Fruit fly (Drosophila melanogaster) whole organism, embryonic: ENCODE results near the gene Ripalpha.

Experiments used
- Atf-2 ChIP-seq: fragments of 200-800 bp; sonication (Bioruptor generic); optimal IDR thresholded peaks from 2 replicates; lab custom pipeline; 2016; ENCODE audit warnings: missing biosample characterization, missing genetic modification characterization
- B-H1 ChIP-seq: fragments of 200-800 bp; sonication (Bioruptor generic); IDR thresholded peaks from 3 replicates; pipeline ENCODE4 v1.3.6; 2022; ENCODE audit warnings: missing biosample characterization, missing genetic modification characterization
- Bgb ChIP-seq: fragments of 200-800 bp; sonication (Bioruptor generic); IDR thresholded peaks from 2 replicates; pipeline ENCODE4 v1.3.6; 2022; ENCODE audit warnings: missing biosample characterization, missing genetic modification characterization; ENCODE audit not compliant: partially characterized antibody
- CG10147 ChIP-seq: fragments of 200-800 bp; sonication (Bioruptor generic); optimal IDR thresholded peaks from 2 replicates; lab custom pipeline; 2019; ENCODE audit warnings: missing biosample characterization, mild to moderate bottlenecking, missing genetic modification characterization, moderate library complexity
- CG10209 ChIP-seq: fragments of 200-800 bp; sonication (Bioruptor generic); optimal IDR thresholded peaks from 3 replicates; lab custom pipeline; 2017; ENCODE audit warnings: missing biosample characterization, mild to moderate bottlenecking, missing genetic modification characterization, missing genetic modification reagents
- CG11695 ChIP-seq: fragments of 200-800 bp; sonication (Bioruptor generic); IDR thresholded peaks from 3 replicates; pipeline ENCODE4 v1.3.6; 2022; ENCODE audit warnings: missing biosample characterization, missing genetic modification characterization
- CG12219 ChIP-seq: fragments of 200-800 bp; sonication (Bioruptor generic); optimal IDR thresholded peaks from 3 replicates; lab custom pipeline; 2018; ENCODE audit warnings: missing biosample characterization, mild to moderate bottlenecking, missing genetic modification characterization
- CG12236 ChIP-seq: fragments of 200-800 bp; sonication (Bioruptor generic); optimal IDR thresholded peaks from 2 replicates; lab custom pipeline; 2016; ENCODE audit warnings: missing biosample characterization, missing genetic modification characterization
- CG12391 ChIP-seq: fragments of 200-800 bp; sonication (Bioruptor generic); optimal IDR thresholded peaks from 3 replicates; lab custom pipeline; 2018; ENCODE audit warnings: missing biosample characterization, mild to moderate bottlenecking, missing genetic modification characterization, moderate library complexity
- CG13424 ChIP-seq: fragments of 200-800 bp; sonication (Bioruptor generic); optimal IDR thresholded peaks from 2 replicates; lab custom pipeline; 2019; ENCODE audit warnings: missing biosample characterization, mild to moderate bottlenecking, missing genetic modification characterization, moderate library complexity
- CG13624 ChIP-seq: fragments of 200-800 bp; sonication (Bioruptor generic); optimal IDR thresholded peaks from 2 replicates; lab custom pipeline; 2016; ENCODE audit warnings: missing biosample characterization, missing genetic modification characterization
- CG14667 ChIP-seq: fragments of 200-800 bp; sonication (Bioruptor generic); IDR thresholded peaks from 2 replicates; pipeline ENCODE4 v1.3.6; 2022; ENCODE audit warnings: missing biosample characterization, missing genetic modification characterization
- CG15011 ChIP-seq: fragments of 200-800 bp; sonication (Bioruptor generic); optimal IDR thresholded peaks from 3 replicates; lab custom pipeline; 2018; ENCODE audit warnings: missing biosample characterization, mild to moderate bottlenecking, missing genetic modification characterization
- CG2116 ChIP-seq: fragments of 200-800 bp; sonication (Bioruptor generic); optimal IDR thresholded peaks from 3 replicates; lab custom pipeline; 2018; ENCODE audit warnings: missing biosample characterization, mild to moderate bottlenecking, missing genetic modification characterization
- CG2202 ChIP-seq: fragments of 200-800 bp; sonication (Bioruptor generic); optimal IDR thresholded peaks from 2 replicates; lab custom pipeline; 2018; ENCODE audit warnings: missing biosample characterization, mild to moderate bottlenecking, missing genetic modification characterization
- CG31224 ChIP-seq: fragments of 200-800 bp; sonication (Bioruptor generic); IDR thresholded peaks from 2 replicates; pipeline ENCODE4 v1.3.6; 2022; ENCODE audit warnings: missing biosample characterization, missing genetic modification characterization
- CG31441 ChIP-seq: fragments of 200-800 bp; sonication (Bioruptor generic); IDR thresholded peaks from 2 replicates; pipeline ENCODE4 v1.3.6; 2022; ENCODE audit warnings: missing biosample characterization, missing genetic modification characterization
- CG3281 ChIP-seq: fragments of 200-800 bp; sonication (Bioruptor generic); optimal IDR thresholded peaks from 3 replicates; lab custom pipeline; 2017; ENCODE audit warnings: missing biosample characterization, mild to moderate bottlenecking, missing genetic modification characterization
- CG42726 ChIP-seq: fragments of 200-800 bp; sonication (Bioruptor generic); IDR thresholded peaks from 2 replicates; pipeline ENCODE4 v1.3.6; 2022; ENCODE audit warnings: missing biosample characterization, missing genetic modification characterization; ENCODE audit not compliant: partially characterized antibody
- CG4360 ChIP-seq: fragments of 200-800 bp; sonication (Bioruptor generic); IDR thresholded peaks from 2 replicates; pipeline ENCODE4 v1.3.6; 2022; ENCODE audit warnings: missing biosample characterization, missing genetic modification characterization
- CG4730 ChIP-seq: fragments of 200-800 bp; sonication (Bioruptor generic); IDR thresholded peaks from 2 replicates; pipeline ENCODE4 v1.3.6; 2022; ENCODE audit warnings: missing biosample characterization, missing genetic modification characterization
- CG8281 ChIP-seq: fragments of 200-800 bp; sonication (Bioruptor generic); optimal IDR thresholded peaks from 2 replicates; lab custom pipeline; 2018; ENCODE audit warnings: missing biosample characterization, mild to moderate bottlenecking, missing genetic modification characterization, moderate library complexity
- CG8290 ChIP-seq, 3 experiments: fragments of 200-800 bp; sonication (Bioruptor generic); optimal IDR thresholded peaks; 2 replicates each; lab custom pipeline; 2016 to 2019; ENCODE audit warnings: missing biosample characterization in 3 of 3, missing genetic modification characterization in 3 of 3, mild to moderate bottlenecking in 2 of 3, moderate library complexity in 1 of 3
- Chrac-16 ChIP-seq: fragments of 200-800 bp; sonication (Bioruptor generic); optimal IDR thresholded peaks from 3 replicates; lab custom pipeline; 2016; ENCODE audit warnings: missing biosample characterization, missing genetic modification characterization
- D19A ChIP-seq: fragments of 200-800 bp; optimal IDR thresholded peaks from 3 replicates; lab custom pipeline; 2019; ENCODE audit warnings: missing biosample characterization, mild to moderate bottlenecking, missing genetic modification characterization, moderate library complexity
- HLH54F ChIP-seq: fragments of 200-800 bp; sonication (Bioruptor generic); optimal IDR thresholded peaks from 3 replicates; lab custom pipeline; 2016; ENCODE audit warnings: missing biosample characterization, missing genetic modification characterization
- HLHmδ ChIP-seq: fragments of 200-800 bp; sonication (Bioruptor generic); optimal IDR thresholded peaks from 2 replicates; lab custom pipeline; 2018; ENCODE audit warnings: missing biosample characterization, mild to moderate bottlenecking, missing genetic modification characterization, moderate library complexity
- Hmx ChIP-seq: fragments of 200-800 bp; sonication (Bioruptor generic); optimal IDR thresholded peaks from 2 replicates; lab custom pipeline; 2016; ENCODE audit warnings: missing biosample characterization, missing genetic modification characterization
- Opbp ChIP-seq: fragments of 200-800 bp; sonication (Bioruptor generic); IDR thresholded peaks from 3 replicates; pipeline ENCODE4 v1.3.6; 2022; ENCODE audit warnings: missing biosample characterization, missing genetic modification characterization; ENCODE audit not compliant: partially characterized antibody
- Poxn ChIP-seq: fragments of 200-800 bp; sonication (Bioruptor generic); IDR thresholded peaks from 2 replicates; pipeline ENCODE4 v1.3.6; 2022; ENCODE audit warnings: missing biosample characterization, missing genetic modification characterization
- Ravus ChIP-seq: fragments of 200-800 bp; sonication (Bioruptor generic); IDR thresholded peaks from 2 replicates; pipeline ENCODE4 v1.3.6; 2022; ENCODE audit warnings: missing biosample characterization, missing genetic modification characterization
- Ssrp ChIP-seq: fragments of 200-800 bp; sonication (Bioruptor generic); optimal IDR thresholded peaks from 2 replicates; lab custom pipeline; 2018; ENCODE audit warnings: missing biosample characterization, mild to moderate bottlenecking, missing genetic modification characterization, moderate library complexity
- Taf1 ChIP-seq: fragments of 200-800 bp; sonication (Bioruptor generic); IDR thresholded peaks from 2 replicates; pipeline ENCODE4 v1.3.6; 2022; ENCODE audit warnings: missing biosample characterization, missing genetic modification characterization
- Usf ChIP-seq: fragments of 200-800 bp; sonication (Bioruptor generic); optimal IDR thresholded peaks from 2 replicates; lab custom pipeline; 2017; ENCODE audit warnings: missing genotype, missing biosample characterization, missing genetic modification characterization
- bowl ChIP-seq: fragments of 200-800 bp; sonication (Bioruptor generic); IDR thresholded peaks from 2 replicates; pipeline ENCODE4 v1.3.6; 2022; ENCODE audit warnings: missing biosample characterization, missing genetic modification characterization
- cg ChIP-seq: fragments of 200-800 bp; sonication (Bioruptor generic); optimal IDR thresholded peaks from 3 replicates; lab custom pipeline; 2019; ENCODE audit warnings: missing biosample characterization, mild to moderate bottlenecking, missing genetic modification characterization, moderate library complexity
- chif ChIP-seq, 2 experiments: fragments of 200-800 bp; sonication (Bioruptor generic); optimal IDR thresholded peaks; 3 replicates each; lab custom pipeline; 2016; ENCODE audit warnings: missing biosample characterization in 2 of 2, missing genetic modification characterization in 2 of 2
- disco-r ChIP-seq: fragments of 200-800 bp; sonication (Bioruptor generic); optimal IDR thresholded peaks from 2 replicates; lab custom pipeline; 2016; ENCODE audit warnings: missing biosample characterization, missing genetic modification characterization
- esg ChIP-seq: fragments of 200-800 bp; sonication (Bioruptor generic); conservative IDR thresholded peaks from 2 replicates; pipeline ENCODE4 v1.3.6; 2022; ENCODE audit warnings: missing biosample characterization, missing genetic modification characterization
- eve ChIP-seq, 2 experiments: fragments of >200 bp; optimal IDR thresholded peaks; 2 replicates each; lab custom pipeline; 2017; ENCODE audit warnings: missing biosample characterization in 2 of 2, missing genetic modification characterization in 2 of 2
- gcm2 ChIP-seq: fragments of 200-800 bp; sonication (Bioruptor generic); optimal IDR thresholded peaks from 2 replicates; lab custom pipeline; 2016; ENCODE audit warnings: missing biosample characterization, missing genetic modification characterization
- gem ChIP-seq: fragments of 200-800 bp; sonication (Bioruptor generic); optimal IDR thresholded peaks from 2 replicates; lab custom pipeline; 2019; ENCODE audit warnings: missing biosample characterization, mild to moderate bottlenecking, missing genetic modification characterization, moderate library complexity
- salm ChIP-seq: fragments of 200-800 bp; sonication (Bioruptor generic); optimal IDR thresholded peaks from 2 replicates; lab custom pipeline; 2018; ENCODE audit warnings: missing biosample characterization, mild to moderate bottlenecking, missing genetic modification characterization
- scrt ChIP-seq: fragments of 200-800 bp; sonication (Bioruptor generic); optimal IDR thresholded peaks from 2 replicates; lab custom pipeline; 2018; ENCODE audit warnings: missing biosample characterization, mild to moderate bottlenecking, missing genetic modification characterization, moderate library complexity
- sna ChIP-seq: fragments of 200-800 bp; sonication (Bioruptor generic); IDR thresholded peaks from 2 replicates; pipeline ENCODE4 v1.3.6; 2022; ENCODE audit warnings: missing biosample characterization, missing genetic modification characterization; ENCODE audit not compliant: partially characterized antibody
- so ChIP-seq: fragments of 200-800 bp; sonication (Bioruptor generic); IDR thresholded peaks from 3 replicates; pipeline ENCODE4 v1.3.6; 2022; ENCODE audit warnings: missing biosample characterization, missing genetic modification characterization
- sr ChIP-seq: fragments of 200-800 bp; sonication (Bioruptor generic); IDR thresholded peaks from 3 replicates; pipeline ENCODE4 v1.3.6; 2022; ENCODE audit warnings: missing biosample characterization, missing genetic modification characterization
- ssp ChIP-seq: fragments of 200-800 bp; sonication (Bioruptor generic); IDR thresholded peaks from 2 replicates; pipeline ENCODE4 v1.3.6; 2022; ENCODE audit warnings: missing biosample characterization, missing genetic modification characterization
- unc-4 ChIP-seq: fragments of 200-800 bp; sonication (Bioruptor generic); IDR thresholded peaks from 2 replicates; pipeline ENCODE4 v1.3.6; 2022; ENCODE audit warnings: missing biosample characterization, missing genetic modification characterization; ENCODE audit not compliant: partially characterized antibody

Gene Ripalpha

DNA sequence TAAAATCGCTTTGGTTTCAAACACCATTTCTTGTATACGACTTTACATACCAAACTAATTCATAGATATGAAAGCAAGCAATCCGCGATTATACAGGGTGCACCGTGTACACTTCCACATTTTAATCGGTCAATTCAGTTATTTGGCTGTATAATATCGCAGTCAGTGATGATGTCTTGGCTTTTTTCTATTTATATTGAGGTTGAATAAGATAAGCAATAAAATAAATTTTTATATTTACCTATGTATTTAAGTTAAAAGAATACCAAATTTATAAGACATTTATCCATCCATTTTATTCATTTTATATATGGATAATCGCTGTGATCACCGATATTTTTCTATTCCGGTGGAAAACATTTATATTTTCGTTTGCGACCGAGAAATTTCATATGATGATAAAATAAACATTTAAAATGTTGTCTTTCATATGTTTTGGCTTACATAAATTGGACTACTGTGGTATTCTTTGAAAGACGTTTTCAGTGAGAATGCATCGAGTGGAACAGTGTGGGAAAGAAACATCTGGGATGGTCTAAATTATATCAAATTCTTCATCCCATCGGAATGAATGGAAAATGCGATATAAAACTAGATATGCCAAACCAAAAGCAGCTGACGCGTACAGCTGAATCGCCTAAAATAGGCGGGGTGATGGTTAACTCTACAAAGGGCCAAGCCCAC is 26.1 kb upstream of the Ripalpha start, which contains the start of gene CG5708 (continued):
- TF ChIP-seq CG13624 = no peak
- no peak for TF ChIP-seq CG12219
- TF ChIP-seq Poxn (GFP tag; lab: Robert Waterston, UW) = no peak
- TF ChIP-seq sr (GFP tag; lab: Robert Waterston, UW) = no peak
- TF ChIP-seq Atf-2 (GFP tag; lab: Kevin White, UChicago) = no peak
- peak; percentile 34 for TF ChIP-seq CG13424 (tag; lab: Kevin White, UChicago)
- TF ChIP-seq unc-4 (GFP tag; lab: Robert Waterston, UW) = peak; percentile 47; the same call in 1 of the 2 replicates
- peak; percentile 40 for TF ChIP-seq gem
- no peak for TF ChIP-seq CG10209 (GFP tag; lab: Kevin White, UChicago)
- TF ChIP-seq disco-r (GFP tag; lab: Kevin White, UChicago) = no peak
- TF ChIP-seq CG11695 = no peak
- no peak for TF ChIP-seq Chrac-16 (GFP tag; lab: Kevin White, UChicago)
- no peak for TF ChIP-seq Usf
- no peak for TF ChIP-seq HLHmδ (GFP tag; lab: Kevin White, UChicago)
- no peak for TF ChIP-seq cg (GFP tag; lab: Kevin White, UChicago)
- TF ChIP-seq CG10147 (GFP tag; lab: Kevin White, UChicago) = no peak
- no peak for TF ChIP-seq CG2202 (tag; lab: Kevin White, UChicago)
- no peak for TF ChIP-seq Ssrp
- TF ChIP-seq Opbp (GFP tag; lab: Robert Waterston, UW) = peak; percentile 75; the same call in 2 of the 3 replicates
- no peak for TF ChIP-seq eve (GFP tag; optimal IDR thresholded peaks at IDR 0.05; lab: Kevin White, UChicago)
- TF ChIP-seq CG12236 = no peak
- TF ChIP-seq Taf1 (GFP tag; lab: Robert Waterston, UW) = no peak
- TF ChIP-seq salm = no peak
- peak; percentile 23 for TF ChIP-seq CG2116 (GFP tag; lab: Kevin White, UChicago)
- TF ChIP-seq CG8290 (GFP tag; optimal IDR thresholded peaks at IDR 0.05; lab: Kevin White, UChicago) = peak; percentile 62
- peak; percentile 34 to 67 for TF ChIP-seq CG8290 (tag; optimal IDR thresholded peaks at IDR 0.05; lab: Kevin White, UChicago)
- TF ChIP-seq CG42726 (GFP tag; lab: Robert Waterston, UW) = peak; percentile 54; the same call in 1 of the 2 replicates
- TF ChIP-seq CG4730 (GFP tag; lab: Robert Waterston, UW) = no peak
- TF ChIP-seq scrt (GFP tag; lab: Kevin White, UChicago) = no peak
- TF ChIP-seq Hmx (GFP tag; lab: Kevin White, UChicago) = no peak
- peak; percentile 46; the same call in 1 of the 2 replicates for TF ChIP-seq CG31441 (GFP tag; lab: Robert Waterston, UW)
- no peak for TF ChIP-seq CG4360 (GFP tag; lab: Robert Waterston, UW)
- peak; percentile 87 for TF ChIP-seq ssp
- TF ChIP-seq CG12391 (tag; lab: Kevin White, UChicago) = peak; percentile 34
- no peak for TF ChIP-seq D19A (tag; lab: Kevin White, UChicago)
- no peak for TF ChIP-seq B-H1 (GFP tag; lab: Robert Waterston, UW)
- peak; percentile 52; the same call in 1 of the 2 replicates for TF ChIP-seq Bgb
- TF ChIP-seq CG3281 (GFP tag; lab: Kevin White, UChicago) = no peak
- no peak for TF ChIP-seq CG31224 (GFP tag; lab: Robert Waterston, UW)
- no peak for TF ChIP-seq chif (GFP tag; optimal IDR thresholded peaks at IDR 0.05; lab: Kevin White, UChicago)
- no peak for TF ChIP-seq Ravus
- no peak for TF ChIP-seq sna (GFP tag; lab: Robert Waterston, UW)
- no peak for TF ChIP-seq CG8281 (tag; lab: Kevin White, UChicago)
- TF ChIP-seq esg (GFP tag; lab: Robert Waterston, UW) = no peak
- no peak for TF ChIP-seq gcm2 (GFP tag; lab: Kevin White, UChicago)
- TF ChIP-seq CG15011 (GFP tag; lab: Kevin White, UChicago) = no peak
- no peak for TF ChIP-seq bowl (GFP tag; lab: Robert Waterston, UW)
- peak; percentile 5 for TF ChIP-seq HLH54F (GFP tag; lab: Kevin White, UChicago)
- TF ChIP-seq CG14667 = no peak
- no peak for TF ChIP-seq so (GFP tag; lab: Robert Waterston, UW)
